Fruit fly (Drosophila melanogaster) Kc167 (cell line): ENCODE measurements around the gene RfC3.

ENCODE experiments used
- h ChIP-seq: fragments of >200 bp; optimal IDR thresholded peaks from 3 replicates; lab custom pipeline; 2018; ENCODE audit warnings: missing external identifiers
- insv ChIP-seq: fragments of >200 bp; optimal IDR thresholded peaks from 3 replicates; lab custom pipeline; 2018; ENCODE audit warnings: missing external identifiers
- psq ChIP-seq: fragments of >200 bp; optimal IDR thresholded peaks from 2 replicates; lab custom pipeline; 2017; ENCODE audit warnings: missing external identifiers
- ttk ChIP-seq: sonication (Bioruptor generic); optimal IDR thresholded peaks from 2 replicates; lab custom pipeline; 2017; ENCODE audit warnings: missing external identifiers

dm6 chr2L:10422643-10423606, 3.9 kb downstream of the RfC3 start, which contains the start of the genes pie and Wdfy2:
- TF ChIP-seq psq (lab: Kevin White, UChicago) (no peak), ttk (lab: Kevin White, UChicago) (no peak), h (no peak), insv (lab: Kevin White, UChicago) (no peak)
